Fruit fly (Drosophila melanogaster) whole organism: ENCODE data around the gene Cont.

Experiments used
- pan ChIP-seq: fragments of >200 bp; optimal IDR thresholded peaks from 2 replicates; lab custom pipeline; 2017
- usp ChIP-seq: fragments of >200 bp; optimal IDR thresholded peaks from 2 replicates; lab custom pipeline; 2017; ENCODE audit warnings: missing biosample characterization, missing genetic modification characterization, mixed read lengths

DNA sequence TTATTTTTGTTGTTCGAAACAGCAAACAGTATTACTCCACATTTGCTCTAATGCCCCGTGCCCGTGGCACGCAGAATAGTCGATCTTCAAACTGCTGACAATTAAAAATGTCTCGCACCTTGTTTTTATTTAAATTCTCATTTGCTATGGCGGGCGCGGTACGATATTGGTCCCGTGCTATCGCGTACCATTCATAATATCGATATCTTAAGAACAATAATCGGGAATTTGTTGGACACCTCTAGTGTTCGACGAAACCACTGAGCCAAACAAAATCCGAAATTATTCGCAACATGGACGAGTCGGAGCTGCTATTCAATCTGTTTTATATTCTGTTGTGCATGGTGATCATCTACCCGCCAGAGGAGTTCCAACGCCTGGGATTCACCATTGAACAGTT is 9.0 kb downstream of the Cont start, which contains the start of gene CG14646:
- no peak for TF ChIP-seq pan (lab: Kevin White, UChicago)
- TF ChIP-seq usp, result no peak
